Worm (Caenorhabditis elegans) whole organism, late embryonic: ENCODE data around the gene Y39E4B.6.

ENCODE experiments used
- K09A11.1 ChIP-seq: sonication (generic microtip); optimal IDR thresholded peaks from 2 replicates; lab custom pipeline; 2017; ENCODE audit warnings: antibody characterized with exemption, mild to moderate bottlenecking, missing genetic modification characterization, missing compliant biosample characterization; ENCODE audit not compliant: insufficient read depth
- ama-1 ChIP-seq: fragments of 150-350 bp; optimal IDR thresholded peaks from 2 replicates; lab custom pipeline; 2014
- ceh-14 ChIP-seq: sonication (generic microtip); optimal IDR thresholded peaks from 2 replicates; lab custom pipeline; 2016; ENCODE audit warnings: missing genotype, missing genetic modification characterization, missing compliant biosample characterization
- ceh-18 ChIP-seq: sonication (generic microtip); optimal IDR thresholded peaks from 2 replicates; lab custom pipeline; 2016; ENCODE audit warnings: missing genetic modification characterization, missing compliant biosample characterization
- ceh-19 ChIP-seq: fragments of 200-800 bp; sonication (Bioruptor generic); optimal IDR thresholded peaks from 2 replicates; lab custom pipeline; 2018; ENCODE audit warnings: mild to moderate bottlenecking, missing genetic modification characterization, missing compliant biosample characterization
- ceh-24 ChIP-seq: sonication (generic microtip); optimal IDR thresholded peaks from 2 replicates; lab custom pipeline; 2016; ENCODE audit warnings: mild to moderate bottlenecking, missing genetic modification characterization, missing compliant biosample characterization
- ceh-30 ChIP-seq: fragments of 150-350 bp; optimal IDR thresholded peaks from 2 replicates; lab custom pipeline; 2014; ENCODE audit warnings: missing biosample characterization, missing genetic modification characterization
- ceh-31 ChIP-seq: sonication (generic microtip); optimal IDR thresholded peaks from 2 replicates; lab custom pipeline; 2016; ENCODE audit warnings: missing genetic modification characterization, missing compliant biosample characterization
- ceh-34 ChIP-seq: sonication (generic microtip); optimal IDR thresholded peaks from 2 replicates; lab custom pipeline; 2016; ENCODE audit warnings: mild to moderate bottlenecking, missing genetic modification characterization, missing compliant biosample characterization
- ceh-45 ChIP-seq: fragments of 200-800 bp; sonication (Bioruptor generic); IDR thresholded peaks from 2 replicates; pipeline ENCODE4 v1.3.6; 2022; ENCODE audit warnings: missing genetic modification reagents, missing genetic modification characterization, missing compliant biosample characterization
- ceh-48 ChIP-seq: sonication (generic microtip); optimal IDR thresholded peaks from 2 replicates; lab custom pipeline; 2016; ENCODE audit warnings: missing genetic modification characterization, inconsistent platforms, missing compliant biosample characterization
- elt-2 ChIP-seq: sonication (generic microtip); optimal IDR thresholded peaks from 2 replicates; lab custom pipeline; 2016; ENCODE audit warnings: missing genetic modification reagents, missing genetic modification characterization, missing compliant biosample characterization
- ets-4 ChIP-seq: sonication (generic microtip); optimal IDR thresholded peaks from 2 replicates; lab custom pipeline; 2016; ENCODE audit warnings: missing genetic modification characterization, missing compliant biosample characterization
- eyg-1 ChIP-seq: sonication (generic microtip); optimal IDR thresholded peaks from 2 replicates; lab custom pipeline; 2016; ENCODE audit warnings: missing genotype, missing genetic modification characterization, missing compliant biosample characterization
- fax-1 ChIP-seq: sonication (generic microtip); optimal IDR thresholded peaks from 2 replicates; lab custom pipeline; 2016; ENCODE audit warnings: missing genotype, missing genetic modification characterization, missing compliant biosample characterization
- fkh-6 ChIP-seq: sonication (generic microtip); optimal IDR thresholded peaks from 2 replicates; lab custom pipeline; 2016; ENCODE audit warnings: missing genetic modification characterization, missing compliant biosample characterization
- hlh-13 ChIP-seq: fragments of 200-800 bp; sonication (Bioruptor generic); optimal IDR thresholded peaks from 2 replicates; lab custom pipeline; 2018; ENCODE audit warnings: mild to moderate bottlenecking, missing genetic modification characterization, missing compliant biosample characterization
- hlh-6 ChIP-seq: sonication (generic microtip); optimal IDR thresholded peaks from 2 replicates; lab custom pipeline; 2016; ENCODE audit warnings: missing genotype, missing genetic modification characterization, missing compliant biosample characterization
- hlh-8 ChIP-seq: sonication (generic microtip); optimal IDR thresholded peaks from 2 replicates; lab custom pipeline; 2016; ENCODE audit warnings: missing genotype, missing genetic modification characterization, missing compliant biosample characterization
- lin-11 ChIP-seq: fragments of 200-800 bp; sonication (Bioruptor generic); optimal IDR thresholded peaks from 2 replicates; lab custom pipeline; 2018; ENCODE audit warnings: mild to moderate bottlenecking, missing genetic modification characterization, missing compliant biosample characterization
- madf-2 ChIP-seq: sonication (generic microtip); optimal IDR thresholded peaks from 2 replicates; lab custom pipeline; 2017; ENCODE audit warnings: missing genetic modification characterization, missing compliant biosample characterization
- mec-3 ChIP-seq: sonication (generic microtip); optimal IDR thresholded peaks from 2 replicates; lab custom pipeline; 2016; ENCODE audit warnings: borderline replicate concordance, missing genetic modification characterization, missing compliant biosample characterization
- nfya-1 ChIP-seq: sonication (generic microtip); optimal IDR thresholded peaks from 2 replicates; lab custom pipeline; 2017; ENCODE audit warnings: missing genetic modification characterization, mild to moderate bottlenecking, missing compliant biosample characterization, antibody characterized with exemption, moderate library complexity
- npax-4 ChIP-seq: sonication (generic microtip); optimal IDR thresholded peaks from 2 replicates; lab custom pipeline; 2016; ENCODE audit warnings: missing genetic modification characterization, missing compliant biosample characterization
- odd-2 ChIP-seq: sonication (generic microtip); optimal IDR thresholded peaks from 2 replicates; lab custom pipeline; 2017; ENCODE audit warnings: antibody characterized with exemption, mild to moderate bottlenecking, missing genetic modification characterization, missing compliant biosample characterization
- pag-3 ChIP-seq: sonication (generic microtip); optimal IDR thresholded peaks from 2 replicates; lab custom pipeline; 2016; ENCODE audit warnings: missing compliant biosample characterization, missing genetic modification characterization, borderline replicate concordance
- pat-9 ChIP-seq: fragments of 200-800 bp; sonication (Bioruptor generic); optimal IDR thresholded peaks from 2 replicates; lab custom pipeline; 2018; ENCODE audit warnings: mild to moderate bottlenecking, missing genetic modification characterization, moderate library complexity, missing compliant biosample characterization
- pha-2 ChIP-seq: sonication (generic microtip); optimal IDR thresholded peaks from 2 replicates; lab custom pipeline; 2017; ENCODE audit warnings: mild to moderate bottlenecking, missing genetic modification characterization, missing compliant biosample characterization
- ref-2 ChIP-seq: sonication (generic microtip); optimal IDR thresholded peaks from 2 replicates; lab custom pipeline; 2016; ENCODE audit warnings: missing genetic modification characterization, missing compliant biosample characterization
- rnt-1 ChIP-seq: sonication (generic microtip); optimal IDR thresholded peaks from 2 replicates; lab custom pipeline; 2016; ENCODE audit warnings: missing genetic modification characterization, missing compliant biosample characterization
- sdc-2 ChIP-seq: sonication (generic microtip); optimal IDR thresholded peaks from 2 replicates; lab custom pipeline; 2016; ENCODE audit warnings: missing genotype, missing genetic modification characterization, missing compliant biosample characterization
- syd-9 ChIP-seq: sonication (generic microtip); optimal IDR thresholded peaks from 2 replicates; lab custom pipeline; 2016; ENCODE audit warnings: mild to moderate bottlenecking, missing genetic modification characterization, moderate library complexity, missing compliant biosample characterization
- tbx-2 ChIP-seq: sonication (generic microtip); optimal IDR thresholded peaks from 2 replicates; lab custom pipeline; 2016; ENCODE audit warnings: missing genetic modification characterization, missing compliant biosample characterization
- tbx-7 ChIP-seq: sonication (generic microtip); optimal IDR thresholded peaks from 2 replicates; lab custom pipeline; 2016; ENCODE audit warnings: missing genotype, missing genetic modification characterization, missing compliant biosample characterization
- ttx-3 ChIP-seq: sonication (generic microtip); optimal IDR thresholded peaks from 2 replicates; lab custom pipeline; 2016; ENCODE audit warnings: missing genetic modification reagents, missing genetic modification characterization, missing compliant biosample characterization
- unc-3 ChIP-seq, 2 experiments: fragments of 200-800 bp in 1 of 2; sonication (Bioruptor generic) in 1 of 2; sonication (generic microtip) in 1 of 2; conservative IDR thresholded peaks in 1 of 2; optimal IDR thresholded peaks in 1 of 2; 2 replicates each; pipeline versions ENCODE4 v1.3.6 to Lab custom; 2016 to 2022; ENCODE audit warnings: missing compliant biosample characterization in 2 of 2, missing genetic modification characterization in 2 of 2, missing genetic modification reagents in 1 of 2
- unc-42 ChIP-seq: sonication (generic microtip); optimal IDR thresholded peaks from 2 replicates; lab custom pipeline; 2016; ENCODE audit warnings: missing genotype, missing genetic modification characterization, missing compliant biosample characterization
- unc-55 ChIP-seq: sonication (generic microtip); optimal IDR thresholded peaks from 2 replicates; lab custom pipeline; 2017; ENCODE audit warnings: missing biosample characterization, missing genetic modification reagents, missing genetic modification characterization
- ztf-16 ChIP-seq: sonication (generic microtip); optimal IDR thresholded peaks from 2 replicates; lab custom pipeline; 2017; ENCODE audit warnings: missing genetic modification characterization, missing compliant biosample characterization

Y39E4B.6 gene

ce11 chrIII:13104410-13104809 lies 33.9 kb downstream of the Y39E4B.6 start:
- TF ChIP-seq tbx-7 = no peak
- TF ChIP-seq pag-3 (tag; lab: Kevin White, UChicago) = no peak
- no peak for TF ChIP-seq ceh-45 (GFP tag; lab: Robert Waterston, UW)

DNA sequence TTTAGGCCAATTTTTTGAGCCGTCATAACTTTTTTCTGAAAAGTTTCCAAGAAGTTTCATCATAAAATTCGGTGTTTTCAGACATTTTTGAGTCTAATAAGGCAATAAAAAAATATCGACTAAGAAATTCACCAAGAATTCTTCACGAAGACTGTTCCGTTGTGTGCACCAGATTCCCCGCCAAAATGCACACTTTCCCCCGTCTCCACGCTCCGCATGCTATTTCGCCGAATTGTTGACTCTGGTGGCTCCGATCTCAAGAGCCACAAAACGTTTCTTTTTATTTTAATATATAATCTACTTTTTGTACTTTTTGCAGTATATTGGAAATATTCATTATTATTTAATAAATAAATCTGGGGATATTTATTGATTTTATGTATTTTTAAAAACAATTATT lies 34.9 kb downstream of the Y39E4B.6 start:
- TF ChIP-seq unc-55 (GFP tag; lab: Kevin White, UChicago) (no peak), ceh-34 (tag; lab: Kevin White, UChicago) (no peak)

ce11 chrIII:13105911-13106310 lies 35.4 kb downstream of the Y39E4B.6 start:
- TF ChIP-seq ceh-31 (tag; lab: Kevin White, UChicago) = peak; percentile 25
- TF ChIP-seq nfya-1 (tag; lab: Kevin White, UChicago) = peak; percentile 67
- peak; percentile 46 for TF ChIP-seq tbx-2 (tag; lab: Kevin White, UChicago)
- peak; percentile 23 for TF ChIP-seq hlh-8 (tag; lab: Kevin White, UChicago)
- TF ChIP-seq ceh-18 = peak; percentile 26
- no peak for TF ChIP-seq mec-3 (tag; lab: Kevin White, UChicago)
- peak; percentile 22 for TF ChIP-seq elt-2
- peak; percentile 93 for TF ChIP-seq unc-42
- TF ChIP-seq lin-11 (tag; lab: Kevin White, UChicago) = peak; percentile 7
- TF ChIP-seq ceh-48 (tag; lab: Kevin White, UChicago) = peak; percentile 37
- TF ChIP-seq ztf-16 (tag; lab: Kevin White, UChicago) = peak; percentile 16
- TF ChIP-seq ceh-30 (tag; lab: Kevin White, UChicago) = no peak
- no peak for TF ChIP-seq pat-9 (tag; lab: Kevin White, UChicago)
- peak; percentile 30 for TF ChIP-seq ceh-14 (tag; lab: Kevin White, UChicago)

- TF ChIP-seq ceh-31 (tag; lab: Kevin White, UChicago) (no peak), eyg-1 (tag; lab: Kevin White, UChicago) (no peak), madf-2 (no peak), odd-2 (tag; lab: Kevin White, UChicago) (no peak), hlh-8 (tag; lab: Kevin White, UChicago) (no peak), syd-9 (no peak), ztf-16 (tag; lab: Kevin White, UChicago) (no peak), hlh-13 (GFP tag; lab: Kevin White, UChicago) (no peak), unc-3 (GFP tag; conservative IDR thresholded peaks at IDR 0.05; lab: Robert Waterston, UW) (no peak), unc-3 (tag; optimal IDR thresholded peaks at IDR 0.05; lab: Kevin White, UChicago) (no peak), ama-1 (lab: Kevin White, UChicago) (no peak), hlh-6 (tag; lab: Kevin White, UChicago) (no peak), fkh-6 (tag; lab: Kevin White, UChicago) (no peak), rnt-1 (tag; lab: Kevin White, UChicago) (no peak), K09A11.1 (no peak), ceh-24 (no peak)
Observed at ce11 chrIII:13107307-13107706, 36.8 kb downstream of the Y39E4B.6 start, which contains the start of gene dhhc-8. Gene dhhc-8, plus strand, starts transcription at chrIII:13107607.

DNA sequence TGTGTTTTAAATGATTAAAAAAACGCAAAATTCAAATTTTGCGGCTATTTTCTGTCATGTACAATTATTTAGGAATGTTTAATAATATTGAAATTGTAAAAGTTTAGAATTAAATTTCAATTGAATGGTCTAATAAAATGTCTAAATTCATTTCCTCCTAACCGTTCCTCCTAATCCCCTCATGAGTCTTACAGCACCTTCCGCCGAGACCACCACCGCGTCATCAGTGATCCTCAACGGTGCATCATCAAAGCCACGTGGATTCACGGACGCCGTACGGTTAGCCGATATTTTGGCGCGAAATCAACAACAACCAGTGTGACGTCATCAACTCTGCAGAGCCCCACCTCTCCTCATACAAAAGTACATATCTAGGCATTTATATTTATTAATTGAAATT lies 47.9 kb downstream of the Y39E4B.6 start:
- no peak for TF ChIP-seq tbx-7

DNA sequence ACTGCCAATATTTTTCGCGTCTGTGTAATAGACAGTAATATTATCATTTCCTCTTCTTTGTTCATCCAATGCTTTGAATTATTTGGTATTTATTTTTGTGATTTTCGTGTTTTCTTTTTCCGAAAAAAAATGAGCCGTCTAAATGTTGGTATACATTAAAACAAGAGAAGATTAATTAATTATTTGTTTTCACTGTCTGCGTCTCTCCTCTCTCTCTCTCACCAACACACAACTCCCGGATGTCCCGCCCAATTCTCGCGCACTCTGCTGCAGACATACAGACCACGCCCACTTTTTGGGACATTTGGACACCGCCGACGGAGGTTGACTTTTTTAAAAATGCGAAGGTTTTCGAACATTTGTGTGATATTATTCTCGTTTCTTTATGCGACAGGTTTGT lies 49.0 kb downstream of the Y39E4B.6 start, which contains the start of gene zig-8:
Gene zig-8 (plus strand): TSS at position 301 of the 400 bp plus-strand sequence.
- no peak for TF ChIP-seq fax-1
- TF ChIP-seq elt-2 = no peak
- no peak for TF ChIP-seq eyg-1 (tag; lab: Kevin White, UChicago)
- no peak for TF ChIP-seq hlh-6 (tag; lab: Kevin White, UChicago)
- TF ChIP-seq nfya-1 (tag; lab: Kevin White, UChicago) = peak; percentile 21
- no peak for TF ChIP-seq pag-3 (tag; lab: Kevin White, UChicago)
- TF ChIP-seq ceh-31 (tag; lab: Kevin White, UChicago) = peak; percentile 24
- no peak for TF ChIP-seq npax-4 (tag; lab: Kevin White, UChicago)
- no peak for TF ChIP-seq pat-9 (tag; lab: Kevin White, UChicago)
- peak; percentile 24 for TF ChIP-seq unc-42
- TF ChIP-seq madf-2 = no peak
- TF ChIP-seq ceh-18 = no peak
- no peak for TF ChIP-seq odd-2 (tag; lab: Kevin White, UChicago)
- TF ChIP-seq ref-2 (tag; lab: Kevin White, UChicago) = no peak
- TF ChIP-seq ets-4 (tag; lab: Kevin White, UChicago) = peak; percentile 48
- no peak for TF ChIP-seq sdc-2 (tag; lab: Kevin White, UChicago)
- TF ChIP-seq pha-2 (tag; lab: Kevin White, UChicago) = no peak
- no peak for TF ChIP-seq ceh-19 (GFP tag; lab: Kevin White, UChicago)
- no peak for TF ChIP-seq ttx-3 (tag; lab: Kevin White, UChicago)
- TF ChIP-seq ceh-30 (tag; lab: Kevin White, UChicago) = no peak
- TF ChIP-seq ceh-24 = no peak
- no peak for TF ChIP-seq fkh-6 (tag; lab: Kevin White, UChicago)
